Fruit fly (Drosophila melanogaster): ENCODE data around the gene bai.

Gene bai

dm6 chr3R:25039028-25039476 is at the start of gene bai, which contains the start of gene Ythdf:
Gene bai (plus strand): TSS chr3R:25039374.
Gene Ythdf (minus strand): TSS chr3R:25039249.
- TF ChIP-seq knrl (GFP tag; IDR thresholded peaks at IDR 0.05; ENCODE audit: partially characterized antibody) = peak; percentile 91
- TF ChIP-seq CG3847 (GFP tag; IDR thresholded peaks at IDR 0.05) = peak; percentile 50; the same call in 1 of the 2 replicates
- peak; percentile 28 for TF ChIP-seq dm (GFP tag; optimal IDR thresholded peaks at IDR 0.05)
- TF ChIP-seq crp (GFP tag; optimal IDR thresholded peaks at IDR 0.05) = peak in 1 of 2 experiments; percentile 42
- peak; percentile 15 for TF ChIP-seq vfl (GFP tag; optimal IDR thresholded peaks at IDR 0.05)
- peak; percentile 27 for TF ChIP-seq CG15479 (GFP tag; optimal IDR thresholded peaks at IDR 0.05)
- peak; percentile 97 for TF ChIP-seq Sry-δ (GFP tag; optimal IDR thresholded peaks at IDR 0.05)
- TF ChIP-seq CG12942 (GFP tag; optimal IDR thresholded peaks at IDR 0.05) = peak; percentile 34
- TF ChIP-seq CG10366 (GFP tag; IDR thresholded peaks at IDR 0.05) = no peak
- TF ChIP-seq MESR4 (GFP tag; optimal IDR thresholded peaks at IDR 0.05) = peak; percentile 25
- TF ChIP-seq Dad (GFP tag; optimal IDR thresholded peaks at IDR 0.05) = peak; percentile 27
- TF ChIP-seq bcd (GFP tag; optimal IDR thresholded peaks at IDR 0.05) = no peak
- peak; percentile 95 for TF ChIP-seq Sin3A (optimal IDR thresholded peaks at IDR 0.05)
- peak; percentile 95 for TF ChIP-seq BEAF-32 (GFP tag; optimal IDR thresholded peaks at IDR 0.05)
- no peak for TF ChIP-seq Trl (optimal IDR thresholded peaks at IDR 0.05)
- peak; percentile 31 for TF ChIP-seq Trl (GFP tag; optimal IDR thresholded peaks at IDR 0.05)
- peak; percentile 35 for TF ChIP-seq ewg (GFP tag; optimal IDR thresholded peaks at IDR 0.05)
- TF ChIP-seq psq (GFP tag; optimal IDR thresholded peaks at IDR 0.05) = peak; percentile 49
- TF ChIP-seq ato (GFP tag; IDR thresholded peaks at IDR 0.05; ENCODE audit: partially characterized antibody) = peak; percentile 47; the same call in 1 of the 2 replicates
- TF ChIP-seq CG7928 (GFP tag; optimal IDR thresholded peaks at IDR 0.05) = peak; percentile 94
- no peak for TF ChIP-seq CG4282 (GFP tag; optimal IDR thresholded peaks at IDR 0.05)
- TF ChIP-seq Dip3 (GFP tag; optimal IDR thresholded peaks at IDR 0.05) = peak; percentile 17
- peak; percentile 35 for TF ChIP-seq gro (GFP tag; optimal IDR thresholded peaks at IDR 0.05)
- no peak for TF ChIP-seq hth (optimal IDR thresholded peaks at IDR 0.05)
- peak; percentile 4 for TF ChIP-seq CG4854 (GFP tag; optimal IDR thresholded peaks at IDR 0.05)
- peak; percentile 12 for TF ChIP-seq slp2 (GFP tag; optimal IDR thresholded peaks at IDR 0.05)
- peak; percentile 65 for TF ChIP-seq CG13624 (GFP tag; optimal IDR thresholded peaks at IDR 0.05)
- no peak for TF ChIP-seq ara (GFP tag; IDR thresholded peaks at IDR 0.05)
- no peak for TF ChIP-seq CG32772 (GFP tag; IDR thresholded peaks at IDR 0.05)
- TF ChIP-seq nau (GFP tag; optimal IDR thresholded peaks at IDR 0.05) = no peak
- TF ChIP-seq CG12155 (GFP tag; optimal IDR thresholded peaks at IDR 0.05) = peak; percentile 63
- TF ChIP-seq Jarid2 (GFP tag; optimal IDR thresholded peaks at IDR 0.05) = no peak
- peak; percentile 14 for TF ChIP-seq Fer1 (GFP tag; optimal IDR thresholded peaks at IDR 0.05)
- TF ChIP-seq chinmo (GFP tag; IDR thresholded peaks at IDR 0.05; ENCODE audit: partially characterized antibody) = peak; percentile 57; the same call in 1 of the 4 replicates
- TF ChIP-seq amos (GFP tag; IDR thresholded peaks at IDR 0.05; ENCODE audit: partially characterized antibody) = peak; percentile 86
- peak; percentile 64 for TF ChIP-seq CG30403 (GFP tag; optimal IDR thresholded peaks at IDR 0.05)
- peak; percentile 65 for TF ChIP-seq E2f2 (GFP tag; IDR thresholded peaks at IDR 0.05)
- TF ChIP-seq Xbp1 (GFP tag; optimal IDR thresholded peaks at IDR 0.05) = peak; percentile 65
- TF ChIP-seq CG10654 (GFP tag; optimal IDR thresholded peaks at IDR 0.05) = peak; percentile 18
- TF ChIP-seq CG13775 (GFP tag; optimal IDR thresholded peaks at IDR 0.05) = peak; percentile 46
- peak; percentile 43 for TF ChIP-seq maf-S (GFP tag; optimal IDR thresholded peaks at IDR 0.05)
- TF ChIP-seq CG10979 (tag; optimal IDR thresholded peaks at IDR 0.05) = peak; percentile 1
- TF ChIP-seq Ssrp (tag; optimal IDR thresholded peaks at IDR 0.05) = no peak
- TF ChIP-seq Scr (GFP tag; IDR thresholded peaks at IDR 0.05; ENCODE audit: partially characterized antibody) = peak; percentile 91
- peak; percentile 40 for TF ChIP-seq Hr3 (GFP tag; optimal IDR thresholded peaks at IDR 0.05)
- TF ChIP-seq Max (GFP tag; optimal IDR thresholded peaks at IDR 0.05) = peak; percentile 59
- TF ChIP-seq pho (GFP tag; optimal IDR thresholded peaks at IDR 0.05) = peak; percentile 38
- TF ChIP-seq sens (GFP tag) = peak; percentile 79
- TF ChIP-seq CG17186 (GFP tag; optimal IDR thresholded peaks at IDR 0.05) = peak; percentile 92
- 0 out of 3 replicates have a peak, but pooled peaks have one; percentile 47 for TF ChIP-seq CG11456 (GFP tag; IDR thresholded peaks at IDR 0.05)
- no peak for TF ChIP-seq CG18619 (GFP tag; optimal IDR thresholded peaks at IDR 0.05)

Measured in whole organism, embryonic.